Fruit fly (Drosophila melanogaster) whole organism, embryonic: ENCODE data around the gene CG42404.

Experiments
- BEAF-32 ChIP-seq: fragments of 200-800 bp; sonication (Bioruptor generic); optimal IDR thresholded peaks from 3 replicates; lab custom pipeline; 2017; ENCODE audit warnings: missing biosample characterization, missing genetic modification characterization, mild to moderate bottlenecking, moderate library complexity, missing genetic modification reagents
- CG1024 ChIP-seq: fragments of 200-800 bp; sonication (Bioruptor generic); IDR thresholded peaks from 2 replicates; pipeline ENCODE4 v1.3.6; 2022; ENCODE audit warnings: missing biosample characterization, missing genetic modification characterization
- CG10267 ChIP-seq: fragments of 200-800 bp; sonication (Bioruptor generic); optimal IDR thresholded peaks from 2 replicates; lab custom pipeline; 2018; ENCODE audit warnings: missing biosample characterization, mild to moderate bottlenecking, missing genetic modification characterization, moderate library complexity
- CG10462 ChIP-seq: fragments of 200-800 bp; sonication (Bioruptor generic); optimal IDR thresholded peaks from 2 replicates; lab custom pipeline; 2016; ENCODE audit warnings: missing biosample characterization, missing genetic modification characterization
- CG12391 ChIP-seq: fragments of 200-800 bp; sonication (Bioruptor generic); optimal IDR thresholded peaks from 3 replicates; lab custom pipeline; 2018; ENCODE audit warnings: missing biosample characterization, mild to moderate bottlenecking, missing genetic modification characterization, moderate library complexity
- CG13894 ChIP-seq: fragments of 200-800 bp; sonication (Bioruptor generic); optimal IDR thresholded peaks from 3 replicates; lab custom pipeline; 2018; ENCODE audit warnings: missing biosample characterization, mild to moderate bottlenecking, missing genetic modification characterization, moderate library complexity
- CG15514 ChIP-seq: fragments of 200-800 bp; sonication (Bioruptor generic); optimal IDR thresholded peaks from 3 replicates; lab custom pipeline; 2017; ENCODE audit warnings: missing biosample characterization, missing genetic modification characterization, mild to moderate bottlenecking, moderate library complexity, missing genetic modification reagents
- CG16815 ChIP-seq: fragments of 200-800 bp; sonication (Bioruptor generic); optimal IDR thresholded peaks from 3 replicates; lab custom pipeline; 2017; ENCODE audit warnings: missing biosample characterization, mild to moderate bottlenecking, missing genetic modification characterization
- CG2116 ChIP-seq: fragments of 200-800 bp; sonication (Bioruptor generic); optimal IDR thresholded peaks from 3 replicates; lab custom pipeline; 2018; ENCODE audit warnings: missing biosample characterization, mild to moderate bottlenecking, missing genetic modification characterization
- CG2199 ChIP-seq: fragments of 200-800 bp; sonication (Bioruptor generic); IDR thresholded peaks from 3 replicates; pipeline ENCODE4 v1.3.6; 2022; ENCODE audit warnings: missing biosample characterization, missing genetic modification characterization
- CG2712 ChIP-seq: fragments of 200-800 bp; optimal IDR thresholded peaks from 3 replicates; lab custom pipeline; 2019; ENCODE audit warnings: missing biosample characterization, mild to moderate bottlenecking, missing genetic modification characterization, moderate library complexity
- CG30020 ChIP-seq: fragments of 200-800 bp; optimal IDR thresholded peaks from 2 replicates; lab custom pipeline; 2019; ENCODE audit warnings: missing biosample characterization, mild to moderate bottlenecking, missing genetic modification characterization, moderate library complexity
- CG34224 ChIP-seq: fragments of 200-800 bp; sonication (Bioruptor generic); IDR thresholded peaks from 3 replicates; pipeline ENCODE4 v1.3.6; 2022; ENCODE audit warnings: missing biosample characterization, missing genetic modification characterization; ENCODE audit not compliant: partially characterized antibody
- CG4282 ChIP-seq: fragments of 200-800 bp; sonication (Bioruptor generic); optimal IDR thresholded peaks from 2 replicates; lab custom pipeline; 2016; ENCODE audit warnings: missing biosample characterization, missing genetic modification characterization
- CG4617 ChIP-seq: fragments of 200-800 bp; sonication (Bioruptor generic); optimal IDR thresholded peaks from 3 replicates; lab custom pipeline; 2016; ENCODE audit warnings: missing biosample characterization, missing genetic modification characterization, borderline replicate concordance
- CG4730 ChIP-seq: fragments of 200-800 bp; sonication (Bioruptor generic); IDR thresholded peaks from 2 replicates; pipeline ENCODE4 v1.3.6; 2022; ENCODE audit warnings: missing biosample characterization, missing genetic modification characterization
- CG5180 ChIP-seq: fragments of 200-800 bp; sonication (Bioruptor generic); optimal IDR thresholded peaks from 3 replicates; lab custom pipeline; 2017; ENCODE audit warnings: missing biosample characterization, missing genetic modification characterization, mild to moderate bottlenecking, moderate library complexity, missing genetic modification reagents
- CG7928 ChIP-seq: fragments of 200-800 bp; sonication (Bioruptor generic); optimal IDR thresholded peaks from 2 replicates; lab custom pipeline; 2017; ENCODE audit warnings: missing biosample characterization, mild to moderate bottlenecking, missing genetic modification characterization
- CG8388 ChIP-seq: fragments of 200-800 bp; sonication (Bioruptor generic); optimal IDR thresholded peaks from 2 replicates; lab custom pipeline; 2019; ENCODE audit warnings: missing biosample characterization, mild to moderate bottlenecking, missing genetic modification characterization, moderate library complexity
- CG9727 ChIP-seq: fragments of 200-800 bp; sonication (Bioruptor generic); optimal IDR thresholded peaks from 3 replicates; lab custom pipeline; 2017; ENCODE audit warnings: missing biosample characterization, mild to moderate bottlenecking, missing genetic modification characterization
- CoRest ChIP-seq: fragments of 200-800 bp; sonication (Bioruptor generic); optimal IDR thresholded peaks from 3 replicates; lab custom pipeline; 2018; ENCODE audit warnings: missing biosample characterization, mild to moderate bottlenecking, missing genetic modification characterization, moderate library complexity
- D ChIP-seq, 2 experiments: fragments of 200-800 bp in 1 of 2; fragments of >200 bp in 1 of 2; sonication (Bioruptor generic) in 1 of 2; optimal IDR thresholded peaks; 2 replicates in 1 of 2; 3 replicates in 1 of 2; lab custom pipeline; 2017; ENCODE audit warnings: mild to moderate bottlenecking in 1 of 2, missing biosample characterization in 1 of 2, missing genetic modification characterization in 1 of 2, missing genetic modification reagents in 1 of 2
- Deaf1 ChIP-seq: fragments of 200-800 bp; optimal IDR thresholded peaks from 3 replicates; lab custom pipeline; 2019; ENCODE audit warnings: missing biosample characterization, mild to moderate bottlenecking, missing genetic modification characterization, moderate library complexity
- Dip3 ChIP-seq: fragments of 200-800 bp; sonication (Bioruptor generic); optimal IDR thresholded peaks from 3 replicates; lab custom pipeline; 2016; ENCODE audit warnings: missing biosample characterization, missing genetic modification characterization
- Dp ChIP-seq: fragments of 200-800 bp; sonication (Bioruptor generic); optimal IDR thresholded peaks from 2 replicates; lab custom pipeline; 2018; ENCODE audit warnings: missing biosample characterization, mild to moderate bottlenecking, missing genetic modification characterization, moderate library complexity
- E2f2 ChIP-seq: fragments of 200-800 bp; sonication (Bioruptor generic); IDR thresholded peaks from 2 replicates; pipeline ENCODE4 v1.3.6; 2022; ENCODE audit warnings: missing biosample characterization, missing genetic modification characterization
- Ets65A ChIP-seq: fragments of 200-800 bp; sonication (Bioruptor generic); peaks from one replicate; lab custom pipeline; 2016; ENCODE audit warnings: missing biosample characterization, missing genetic modification characterization
- Ets97D ChIP-seq: fragments of 200-800 bp; sonication (Bioruptor generic); optimal IDR thresholded peaks from 3 replicates; lab custom pipeline; 2016; ENCODE audit warnings: missing biosample characterization, missing genetic modification characterization
- Hsf ChIP-seq: fragments of 200-800 bp; sonication (Bioruptor generic); optimal IDR thresholded peaks from 3 replicates; lab custom pipeline; 2016; ENCODE audit warnings: missing biosample characterization, missing genetic modification characterization
- Lhr ChIP-seq: fragments of 200-800 bp; sonication (Bioruptor generic); optimal IDR thresholded peaks from 3 replicates; lab custom pipeline; 2017; ENCODE audit warnings: mild to moderate bottlenecking, missing biosample characterization, missing genetic modification reagents, missing genetic modification characterization
- MESR4 ChIP-seq: fragments of 200-800 bp; sonication (Bioruptor generic); optimal IDR thresholded peaks from 2 replicates; lab custom pipeline; 2018; ENCODE audit warnings: missing biosample characterization, mild to moderate bottlenecking, missing genetic modification characterization, moderate library complexity
- Max ChIP-seq: fragments of 200-800 bp; sonication (Bioruptor generic); optimal IDR thresholded peaks from 2 replicates; lab custom pipeline; 2016; ENCODE audit warnings: missing biosample characterization, mild to moderate bottlenecking, missing genetic modification characterization
- Med ChIP-seq: fragments of 200-800 bp; sonication (Bioruptor generic); peaks from one replicate; lab custom pipeline; 2016; ENCODE audit warnings: missing biosample characterization, missing genetic modification characterization, mild to moderate bottlenecking, inconsistent platforms, moderate library complexity
- Mes4 ChIP-seq: fragments of 200-800 bp; sonication (Bioruptor generic); optimal IDR thresholded peaks from 2 replicates; lab custom pipeline; 2016; ENCODE audit warnings: missing biosample characterization, missing genetic modification characterization
- Myb ChIP-seq: fragments of 200-800 bp; sonication (Bioruptor generic); optimal IDR thresholded peaks from 2 replicates; lab custom pipeline; 2016; ENCODE audit warnings: missing biosample characterization, missing genetic modification characterization
- Opbp ChIP-seq: fragments of 200-800 bp; sonication (Bioruptor generic); IDR thresholded peaks from 3 replicates; pipeline ENCODE4 v1.3.6; 2022; ENCODE audit warnings: missing biosample characterization, missing genetic modification characterization; ENCODE audit not compliant: partially characterized antibody
- Pdp1 ChIP-seq, 2 experiments: fragments of 200-800 bp; sonication (Bioruptor generic); optimal IDR thresholded peaks; 3 replicates each; lab custom pipeline; 2016; ENCODE audit warnings: missing biosample characterization in 2 of 2, missing genetic modification characterization in 2 of 2, mild to moderate bottlenecking in 1 of 2, moderate library complexity in 1 of 2
- Ptx1 ChIP-seq: fragments of 200-800 bp; sonication (Bioruptor generic); IDR thresholded peaks from 2 replicates; pipeline ENCODE4 v1.3.6; 2022; ENCODE audit warnings: missing biosample characterization, missing genetic modification characterization
- Sry-δ ChIP-seq: fragments of 200-800 bp; sonication (Bioruptor generic); optimal IDR thresholded peaks from 2 replicates; lab custom pipeline; 2016; ENCODE audit warnings: missing biosample characterization, missing genetic modification characterization
- YL-1 ChIP-seq: fragments of 200-800 bp; sonication (Bioruptor generic); optimal IDR thresholded peaks from 3 replicates; lab custom pipeline; 2017; ENCODE audit warnings: missing biosample characterization, mild to moderate bottlenecking, missing genetic modification characterization
- kni ChIP-seq: fragments of 200-800 bp; sonication (Bioruptor generic); optimal IDR thresholded peaks from 3 replicates; lab custom pipeline; 2017; ENCODE audit warnings: mild to moderate bottlenecking, missing biosample characterization, missing genetic modification reagents, missing genetic modification characterization
- maf-S ChIP-seq: fragments of 200-800 bp; sonication (Bioruptor generic); optimal IDR thresholded peaks from 2 replicates; lab custom pipeline; 2016; ENCODE audit warnings: missing biosample characterization, missing genetic modification characterization
- nerfin-1 ChIP-seq: fragments of 200-800 bp; sonication (Bioruptor generic); optimal IDR thresholded peaks from 3 replicates; lab custom pipeline; 2019; ENCODE audit warnings: missing biosample characterization, mild to moderate bottlenecking, missing genetic modification characterization, moderate library complexity
- otp ChIP-seq: fragments of 200-800 bp; sonication (Bioruptor generic); IDR thresholded peaks from 3 replicates; pipeline ENCODE4, ENCODE4 v1.3.6; 2022; ENCODE audit warnings: missing biosample characterization, missing genetic modification characterization
- phol ChIP-seq: fragments of 200-800 bp; sonication (Bioruptor generic); optimal IDR thresholded peaks from 3 replicates; lab custom pipeline; 2018; ENCODE audit warnings: missing biosample characterization, mild to moderate bottlenecking, missing genetic modification characterization, moderate library complexity
- pzg ChIP-seq: fragments of 200-800 bp; sonication (Bioruptor generic); optimal IDR thresholded peaks from 3 replicates; lab custom pipeline; 2018; ENCODE audit warnings: missing biosample characterization, mild to moderate bottlenecking, missing genetic modification characterization, moderate library complexity
- row ChIP-seq: fragments of 200-800 bp; sonication (Bioruptor generic); IDR thresholded peaks from 3 replicates; pipeline ENCODE4 v1.3.6; 2022; ENCODE audit warnings: missing biosample characterization, missing genetic modification characterization
- sqz ChIP-seq: fragments of 200-800 bp; sonication (Bioruptor generic); optimal IDR thresholded peaks from 3 replicates; lab custom pipeline; 2018; ENCODE audit warnings: missing biosample characterization, mild to moderate bottlenecking, missing genetic modification characterization
- stc ChIP-seq: fragments of 200-800 bp; sonication (Bioruptor generic); IDR thresholded peaks from 2 replicates; pipeline ENCODE4 v1.3.6; 2022; ENCODE audit warnings: missing biosample characterization, missing genetic modification characterization
- trem ChIP-seq: fragments of 200-800 bp; optimal IDR thresholded peaks from 3 replicates; lab custom pipeline; 2019; ENCODE audit warnings: missing biosample characterization, mild to moderate bottlenecking, missing genetic modification characterization, moderate library complexity
- vvl ChIP-seq: fragments of 200-800 bp; sonication (Bioruptor generic); IDR thresholded peaks from 2 replicates; pipeline ENCODE4 v1.3.6; 2022; ENCODE audit warnings: missing biosample characterization, missing genetic modification characterization

The CG42404 gene

dm6 chr3R:15249735-15250134 is at the start of gene CG42404:
CG42404 (plus strand) TSS chr3R:15250094.
- TF ChIP-seq CG30020 (tag; lab: Kevin White, UChicago): no peak
- TF ChIP-seq row: peak; percentile 18; the same call in 1 of the 3 replicates
- TF ChIP-seq Ptx1 (GFP tag; lab: Robert Waterston, UW): no peak
- peak; percentile 7 for TF ChIP-seq CG2712
- TF ChIP-seq D (optimal IDR thresholded peaks at IDR 0.05; lab: Kevin White, UChicago): peak; percentile 45
- no peak for TF ChIP-seq D (GFP tag; optimal IDR thresholded peaks at IDR 0.05; lab: Kevin White, UChicago)
- peak; percentile 86 for TF ChIP-seq Deaf1 (tag; lab: Kevin White, UChicago)
- peak; percentile 4 for TF ChIP-seq Lhr
- no peak for TF ChIP-seq E2f2 (GFP tag; lab: Robert Waterston, UW)
- TF ChIP-seq BEAF-32 (GFP tag; lab: Kevin White, UChicago): peak; percentile 4
- peak; percentile 22 for TF ChIP-seq CoRest (tag; lab: Kevin White, UChicago)
- TF ChIP-seq phol (tag; lab: Kevin White, UChicago): peak; percentile 0
- peak; percentile 68 for TF ChIP-seq CG10462 (GFP tag; lab: Kevin White, UChicago)
- TF ChIP-seq CG4617 (GFP tag; lab: Kevin White, UChicago): no peak
- TF ChIP-seq CG16815 (GFP tag; lab: Kevin White, UChicago): no peak
- TF ChIP-seq stc: no peak
- TF ChIP-seq pzg (GFP tag; lab: Kevin White, UChicago): peak; percentile 51
- peak; percentile 92 for TF ChIP-seq CG7928 (GFP tag; lab: Kevin White, UChicago)
- peak; percentile 15 for TF ChIP-seq CG2116
- TF ChIP-seq Ets97D: peak; percentile 5
- TF ChIP-seq Myb: peak; percentile 95
- TF ChIP-seq CG12391: peak; percentile 21
- TF ChIP-seq CG15514 (GFP tag; lab: Kevin White, UChicago): peak; percentile 99
- peak; percentile 34; the same call in 2 of the 3 replicates for TF ChIP-seq Opbp
- peak; percentile 17 for TF ChIP-seq trem (tag; lab: Kevin White, UChicago)
- no peak for TF ChIP-seq maf-S (GFP tag; lab: Kevin White, UChicago)
- peak; percentile 82 for TF ChIP-seq Med (GFP tag; lab: Kevin White, UChicago)
- no peak for TF ChIP-seq Sry-δ (GFP tag; lab: Kevin White, UChicago)
- TF ChIP-seq Ets65A (GFP tag; lab: Kevin White, UChicago): no peak
- peak; percentile 6 for TF ChIP-seq Dp (GFP tag; lab: Kevin White, UChicago)
- TF ChIP-seq MESR4 (GFP tag; lab: Kevin White, UChicago): peak; percentile 7
- no peak for TF ChIP-seq CG4282 (GFP tag; lab: Kevin White, UChicago)
- peak; percentile 16 for TF ChIP-seq CG8388 (GFP tag; lab: Kevin White, UChicago)
- TF ChIP-seq Mes4: no peak
- no peak for TF ChIP-seq CG9727 (GFP tag; lab: Kevin White, UChicago)
- TF ChIP-seq CG10267 (tag; lab: Kevin White, UChicago): peak; percentile 5
- TF ChIP-seq nerfin-1 (tag; lab: Kevin White, UChicago): no peak
- peak; percentile 77 for TF ChIP-seq CG5180 (GFP tag; lab: Kevin White, UChicago)

- no peak for TF ChIP-seq CG34224 (GFP tag; lab: Robert Waterston, UW)
- TF ChIP-seq Max: no peak
- peak in 1 of 2 experiments; percentile 48 for TF ChIP-seq Pdp1 (GFP tag; optimal IDR thresholded peaks at IDR 0.05; lab: Kevin White, UChicago)
- no peak for TF ChIP-seq CG4730
- TF ChIP-seq CG1024 (GFP tag; lab: Robert Waterston, UW): no peak
- TF ChIP-seq sqz (GFP tag; lab: Kevin White, UChicago): peak; percentile 61
- no peak for TF ChIP-seq YL-1 (GFP tag; lab: Kevin White, UChicago)
- no peak for TF ChIP-seq otp (GFP tag; lab: Robert Waterston, UW)
- no peak for TF ChIP-seq Hsf (GFP tag; lab: Kevin White, UChicago)
- peak; percentile 20 for TF ChIP-seq CG13894 (tag; lab: Kevin White, UChicago)
- no peak for TF ChIP-seq kni (GFP tag; lab: Kevin White, UChicago)
- peak; percentile 61; the same call in 1 of the 2 replicates for TF ChIP-seq vvl (GFP tag; lab: Robert Waterston, UW)
- TF ChIP-seq Dip3 (GFP tag; lab: Kevin White, UChicago): no peak
- TF ChIP-seq CG2199: 0 out of 3 replicates have a peak, but pooled peaks have one; percentile 35
- no peak for TF ChIP-seq CG2116
These were observed 44.7 kb upstream of the CG42404 start for dm6 chr3R:15205223-15205622.
